Worm (Caenorhabditis elegans) whole organism, midembryonic: ENCODE results near the gene gen-1.

Experiments
- T22C8.4 ChIP-seq: fragments of 200-800 bp; sonication (Bioruptor generic); IDR thresholded peaks from 2 replicates; pipeline ENCODE4 v1.3.6; 2022; ENCODE audit warnings: missing genetic modification characterization, missing compliant biosample characterization
- cog-1 ChIP-seq: sonication (generic microtip); optimal IDR thresholded peaks from 2 replicates; lab custom pipeline; 2016; ENCODE audit warnings: missing genetic modification characterization, missing compliant biosample characterization
- flt-1 ChIP-seq: fragments of 200-800 bp; sonication (Bioruptor generic); IDR thresholded peaks from 2 replicates; pipeline ENCODE4 v1.3.6; 2022; ENCODE audit warnings: missing genetic modification characterization, missing compliant biosample characterization
- klf-2 ChIP-seq: fragments of 200-800 bp; sonication (Bioruptor generic); conservative IDR thresholded peaks from 2 replicates; pipeline ENCODE4 v1.3.6; 2022; ENCODE audit warnings: missing genetic modification reagents, missing genetic modification characterization, missing compliant biosample characterization
- ref-1 ChIP-seq: fragments of 200-800 bp; sonication (Bioruptor generic); conservative IDR thresholded peaks from 2 replicates; pipeline ENCODE4 v1.3.6; 2022; ENCODE audit warnings: missing genetic modification reagents, missing genetic modification characterization, missing compliant biosample characterization
- tab-1 ChIP-seq: fragments of 200-800 bp; sonication (Bioruptor generic); IDR thresholded peaks from 2 replicates; pipeline ENCODE4 v1.3.6; 2022; ENCODE audit warnings: missing genetic modification characterization, missing compliant biosample characterization
- ztf-23 ChIP-seq: fragments of 200-800 bp; sonication (Bioruptor generic); IDR thresholded peaks from 2 replicates; pipeline ENCODE4 v1.3.6; 2022; ENCODE audit warnings: missing genetic modification reagents, missing genetic modification characterization, missing compliant biosample characterization

DNA sequence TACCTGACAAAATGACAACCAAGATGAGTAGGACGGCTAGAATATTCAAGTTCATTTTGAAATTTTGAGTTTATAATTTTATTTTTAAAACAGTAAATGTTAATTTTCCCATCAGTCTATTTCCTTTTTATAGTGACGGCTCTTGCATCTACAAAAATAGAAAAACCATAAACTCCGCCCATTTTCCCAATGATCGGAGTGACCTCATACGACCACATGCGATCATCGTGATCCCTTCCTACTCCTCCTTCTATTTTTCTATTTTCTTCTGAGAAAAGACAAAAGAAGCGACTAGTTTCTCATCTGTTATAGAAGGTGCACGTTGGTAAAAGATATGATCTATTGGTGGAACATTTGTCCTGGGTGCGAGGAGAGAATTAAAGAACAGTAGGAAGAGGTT lies 32.5 kb downstream of the gen-1 start, which contains the start of gene C23G10.11:
- TF ChIP-seq cog-1 (tag; lab: Kevin White, UChicago), result no peak
- no peak for TF ChIP-seq ztf-23
- TF ChIP-seq flt-1 (GFP tag; lab: Robert Waterston, UW), result no peak
- no peak for TF ChIP-seq ref-1 (GFP tag; lab: Robert Waterston, UW)
- TF ChIP-seq klf-2 (GFP tag; lab: Robert Waterston, UW), result no peak
- no peak for TF ChIP-seq tab-1 (GFP tag; lab: Robert Waterston, UW)
- TF ChIP-seq T22C8.4 (GFP tag; lab: Robert Waterston, UW), result no peak
